Fruit fly (Drosophila melanogaster) whole organism, embryonic: ENCODE results near the gene Pif1B.

ENCODE experiments used
- Awh ChIP-seq: fragments of 200-800 bp; sonication (Bioruptor generic); IDR thresholded peaks from 2 replicates; pipeline ENCODE4, ENCODE4 v1.3.6; 2022; ENCODE audit warnings: missing biosample characterization, missing genetic modification characterization
- Bgb ChIP-seq: fragments of 200-800 bp; sonication (Bioruptor generic); IDR thresholded peaks from 2 replicates; pipeline ENCODE4 v1.3.6; 2022; ENCODE audit warnings: missing biosample characterization, missing genetic modification characterization; ENCODE audit not compliant: partially characterized antibody
- Bteb2 ChIP-seq: fragments of 200-800 bp; sonication (Bioruptor generic); optimal IDR thresholded peaks from 2 replicates; lab custom pipeline; 2016; ENCODE audit warnings: missing biosample characterization, missing genetic modification characterization
- CG11456 ChIP-seq: fragments of 200-800 bp; sonication (Bioruptor generic); IDR thresholded peaks from 3 replicates; pipeline ENCODE4 v1.3.6; 2022; ENCODE audit warnings: missing biosample characterization, missing genetic modification characterization
- CG11695 ChIP-seq: fragments of 200-800 bp; sonication (Bioruptor generic); IDR thresholded peaks from 3 replicates; pipeline ENCODE4 v1.3.6; 2022; ENCODE audit warnings: missing biosample characterization, missing genetic modification characterization
- CG12236 ChIP-seq: fragments of 200-800 bp; sonication (Bioruptor generic); optimal IDR thresholded peaks from 2 replicates; lab custom pipeline; 2016; ENCODE audit warnings: missing biosample characterization, missing genetic modification characterization
- CG12299 ChIP-seq: fragments of 200-800 bp; sonication (Bioruptor generic); optimal IDR thresholded peaks from 2 replicates; lab custom pipeline; 2018; ENCODE audit warnings: missing biosample characterization, mild to moderate bottlenecking, missing genetic modification characterization
- CG12391 ChIP-seq: fragments of 200-800 bp; sonication (Bioruptor generic); optimal IDR thresholded peaks from 3 replicates; lab custom pipeline; 2018; ENCODE audit warnings: missing biosample characterization, mild to moderate bottlenecking, missing genetic modification characterization, moderate library complexity
- CG12744 ChIP-seq: fragments of 200-800 bp; sonication (Bioruptor generic); optimal IDR thresholded peaks from 2 replicates; lab custom pipeline; 2016; ENCODE audit warnings: missing biosample characterization, missing genetic modification characterization
- CG14667 ChIP-seq: fragments of 200-800 bp; sonication (Bioruptor generic); IDR thresholded peaks from 2 replicates; pipeline ENCODE4 v1.3.6; 2022; ENCODE audit warnings: missing biosample characterization, missing genetic modification characterization
- CG15073 ChIP-seq: fragments of 200-800 bp; sonication (Bioruptor generic); optimal IDR thresholded peaks from 2 replicates; lab custom pipeline; 2016; ENCODE audit warnings: missing biosample characterization, missing genetic modification characterization
- CG16779 ChIP-seq: fragments of 200-800 bp; sonication (Bioruptor generic); IDR thresholded peaks from 2 replicates; pipeline ENCODE4 v1.3.6; 2022; ENCODE audit warnings: missing biosample characterization, missing genetic modification characterization
- CG1832 ChIP-seq: fragments of 200-800 bp; sonication (Bioruptor generic); optimal IDR thresholded peaks from 2 replicates; lab custom pipeline; 2017; ENCODE audit warnings: missing biosample characterization, mild to moderate bottlenecking, missing genetic modification characterization, inconsistent platforms
- CG2678 ChIP-seq: fragments of 200-800 bp; sonication (Bioruptor generic); optimal IDR thresholded peaks from 3 replicates; lab custom pipeline; 2019; ENCODE audit warnings: missing biosample characterization, mild to moderate bottlenecking, missing genetic modification characterization, moderate library complexity
- CG34224 ChIP-seq: fragments of 200-800 bp; sonication (Bioruptor generic); IDR thresholded peaks from 3 replicates; pipeline ENCODE4 v1.3.6; 2022; ENCODE audit warnings: missing biosample characterization, missing genetic modification characterization; ENCODE audit not compliant: partially characterized antibody
- CG3726 ChIP-seq: fragments of 200-800 bp; sonication (Bioruptor generic); IDR thresholded peaks from 3 replicates; pipeline ENCODE4, ENCODE4 v1.3.6; 2022; ENCODE audit warnings: missing biosample characterization, missing genetic modification characterization
- CG3995 ChIP-seq: fragments of 200-800 bp; sonication (Bioruptor generic); optimal IDR thresholded peaks from 3 replicates; lab custom pipeline; 2016; ENCODE audit warnings: missing biosample characterization, missing genetic modification characterization
- CG4360 ChIP-seq: fragments of 200-800 bp; sonication (Bioruptor generic); IDR thresholded peaks from 2 replicates; pipeline ENCODE4 v1.3.6; 2022; ENCODE audit warnings: missing biosample characterization, missing genetic modification characterization
- CG5180 ChIP-seq: fragments of 200-800 bp; sonication (Bioruptor generic); optimal IDR thresholded peaks from 3 replicates; lab custom pipeline; 2017; ENCODE audit warnings: missing biosample characterization, missing genetic modification characterization, mild to moderate bottlenecking, moderate library complexity, missing genetic modification reagents
- CG7372 ChIP-seq: fragments of 200-800 bp; sonication (Bioruptor generic); IDR thresholded peaks from 2 replicates; pipeline ENCODE4 v1.3.6; 2022; ENCODE audit warnings: missing biosample characterization, missing genetic modification characterization
- Camta ChIP-seq: fragments of 200-800 bp; sonication (Bioruptor generic); optimal IDR thresholded peaks from 2 replicates; lab custom pipeline; 2016; ENCODE audit warnings: missing biosample characterization, missing genetic modification characterization
- D ChIP-seq, 2 experiments: fragments of 200-800 bp in 1 of 2; fragments of >200 bp in 1 of 2; sonication (Bioruptor generic) in 1 of 2; optimal IDR thresholded peaks; 2 replicates in 1 of 2; 3 replicates in 1 of 2; lab custom pipeline; 2017; ENCODE audit warnings: mild to moderate bottlenecking in 1 of 2, missing biosample characterization in 1 of 2, missing genetic modification characterization in 1 of 2, missing genetic modification reagents in 1 of 2
- D19A ChIP-seq: fragments of 200-800 bp; optimal IDR thresholded peaks from 3 replicates; lab custom pipeline; 2019; ENCODE audit warnings: missing biosample characterization, mild to moderate bottlenecking, missing genetic modification characterization, moderate library complexity
- Dad ChIP-seq: fragments of 200-800 bp; sonication (Bioruptor generic); optimal IDR thresholded peaks from 3 replicates; lab custom pipeline; 2016; ENCODE audit warnings: missing biosample characterization, missing genetic modification characterization
- Dip2 ChIP-seq: fragments of 200-800 bp; sonication (Bioruptor generic); IDR thresholded peaks from 2 replicates; pipeline ENCODE4 v1.3.6; 2022; ENCODE audit warnings: missing biosample characterization, missing genetic modification characterization
- Doc3 ChIP-seq: fragments of 200-800 bp; sonication (Bioruptor generic); IDR thresholded peaks from 3 replicates; pipeline ENCODE4 v1.3.6; 2022; ENCODE audit warnings: missing biosample characterization, missing genetic modification characterization; ENCODE audit not compliant: partially characterized antibody
- Fer2 ChIP-seq: fragments of 200-800 bp; sonication (Bioruptor generic); optimal IDR thresholded peaks from 2 replicates; lab custom pipeline; 2018; ENCODE audit warnings: missing biosample characterization, mild to moderate bottlenecking, missing genetic modification characterization, moderate library complexity
- HLH3B ChIP-seq: fragments of 200-800 bp; sonication (Bioruptor generic); IDR thresholded peaks from 2 replicates; pipeline ENCODE4 v1.3.6; 2022; ENCODE audit warnings: missing biosample characterization, missing genetic modification characterization
- Hmx ChIP-seq: fragments of 200-800 bp; sonication (Bioruptor generic); optimal IDR thresholded peaks from 2 replicates; lab custom pipeline; 2016; ENCODE audit warnings: missing biosample characterization, missing genetic modification characterization
- Hr3 ChIP-seq: fragments of 200-800 bp; sonication (Bioruptor generic); optimal IDR thresholded peaks from 3 replicates; lab custom pipeline; 2016; ENCODE audit warnings: missing biosample characterization, missing genetic modification characterization
- MBD-R2 ChIP-seq: fragments of 200-800 bp; sonication (Bioruptor generic); IDR thresholded peaks from 2 replicates; pipeline ENCODE4 v1.3.6; 2022; ENCODE audit warnings: missing biosample characterization, missing genetic modification characterization
- Nf-YB ChIP-seq: fragments of 200-800 bp; sonication (Bioruptor generic); optimal IDR thresholded peaks from 3 replicates; lab custom pipeline; 2019; ENCODE audit warnings: missing biosample characterization, mild to moderate bottlenecking, missing genetic modification characterization, moderate library complexity
- PHDP ChIP-seq: fragments of 200-800 bp; sonication (Bioruptor generic); optimal IDR thresholded peaks from 3 replicates; lab custom pipeline; 2018; ENCODE audit warnings: missing biosample characterization, mild to moderate bottlenecking, missing genetic modification characterization, moderate library complexity
- ac ChIP-seq: fragments of 200-800 bp; sonication (Bioruptor generic); optimal IDR thresholded peaks from 3 replicates; lab custom pipeline; 2017; ENCODE audit warnings: missing biosample characterization, mild to moderate bottlenecking, missing genetic modification characterization
- ash1 ChIP-seq: fragments of 200-800 bp; sonication (Bioruptor generic); optimal IDR thresholded peaks from 2 replicates; lab custom pipeline; 2018; ENCODE audit warnings: missing biosample characterization, mild to moderate bottlenecking, missing genetic modification characterization
- bbx ChIP-seq: fragments of 200-800 bp; sonication (Bioruptor generic); IDR thresholded peaks from 2 replicates; pipeline ENCODE4 v1.3.6; 2022; ENCODE audit warnings: missing biosample characterization, missing genetic modification characterization; ENCODE audit not compliant: partially characterized antibody
- cas ChIP-seq: fragments of 200-800 bp; sonication (Bioruptor generic); IDR thresholded peaks from 2 replicates; pipeline ENCODE4 v1.3.6; 2022; ENCODE audit warnings: missing biosample characterization, missing genetic modification characterization
- chinmo ChIP-seq: fragments of 200-800 bp; sonication (Bioruptor generic); IDR thresholded peaks from 4 replicates; pipeline ENCODE4 v1.3.6; 2022; ENCODE audit warnings: missing biosample characterization, missing genetic modification characterization; ENCODE audit not compliant: partially characterized antibody
- ewg ChIP-seq: fragments of 200-800 bp; sonication (Bioruptor generic); optimal IDR thresholded peaks from 3 replicates; lab custom pipeline; 2017; ENCODE audit warnings: mild to moderate bottlenecking, missing biosample characterization, missing genetic modification reagents, missing genetic modification characterization
- eyg ChIP-seq: fragments of 200-800 bp; sonication (Bioruptor generic); optimal IDR thresholded peaks from 3 replicates; lab custom pipeline; 2016; ENCODE audit warnings: missing biosample characterization, missing genetic modification characterization
- her ChIP-seq: fragments of 200-800 bp; sonication (Bioruptor generic); optimal IDR thresholded peaks from 2 replicates; lab custom pipeline; 2016; ENCODE audit warnings: missing biosample characterization, missing genetic modification characterization
- jumu ChIP-seq: fragments of 200-800 bp; sonication (Bioruptor generic); optimal IDR thresholded peaks from 3 replicates; lab custom pipeline; 2016; ENCODE audit warnings: missing biosample characterization, missing genetic modification characterization
- lab ChIP-seq: fragments of 200-800 bp; sonication (Bioruptor generic); optimal IDR thresholded peaks from 3 replicates; lab custom pipeline; 2017; ENCODE audit warnings: missing biosample characterization, missing genetic modification characterization, mild to moderate bottlenecking, moderate library complexity, missing genetic modification reagents
- run ChIP-seq: fragments of 200-800 bp; sonication (Bioruptor generic); optimal IDR thresholded peaks from 3 replicates; lab custom pipeline; 2018; ENCODE audit warnings: missing biosample characterization, mild to moderate bottlenecking, missing genetic modification characterization
- tna ChIP-seq: fragments of 200-800 bp; sonication (Bioruptor generic); IDR thresholded peaks from 2 replicates; pipeline ENCODE4 v1.3.6; 2022; ENCODE audit warnings: missing biosample characterization, missing genetic modification characterization; ENCODE audit not compliant: partially characterized antibody
- trem ChIP-seq: fragments of 200-800 bp; optimal IDR thresholded peaks from 3 replicates; lab custom pipeline; 2019; ENCODE audit warnings: missing biosample characterization, mild to moderate bottlenecking, missing genetic modification characterization, moderate library complexity
- tx ChIP-seq: fragments of 200-800 bp; sonication (Bioruptor generic); optimal IDR thresholded peaks from 2 replicates; lab custom pipeline; 2016; ENCODE audit warnings: missing biosample characterization, missing genetic modification characterization
- unpg ChIP-seq: fragments of 200-800 bp; sonication (Bioruptor generic); optimal IDR thresholded peaks from 3 replicates; lab custom pipeline; 2018; ENCODE audit warnings: missing biosample characterization, mild to moderate bottlenecking, missing genetic modification characterization, moderate library complexity
- zf30C ChIP-seq: fragments of 200-800 bp; sonication (Bioruptor generic); optimal IDR thresholded peaks from 3 replicates; lab custom pipeline; 2018; ENCODE audit warnings: missing biosample characterization, mild to moderate bottlenecking, missing genetic modification characterization

Pif1B gene

dm6 chr3R:8846154-8846648 lies 45.2 kb upstream of the Pif1B start (continued):
- TF ChIP-seq zf30C (GFP tag; lab: Kevin White, UChicago) (peak; percentile 40), Dip2 (no peak), CG12744 (GFP tag; lab: Kevin White, UChicago) (peak; percentile 17), Awh (GFP tag; lab: Robert Waterston, UW) (peak; percentile 71; the same call in 1 of the 2 replicates), CG3995 (GFP tag; lab: Kevin White, UChicago) (no peak), CG12236 (peak; percentile 34), Doc3 (no peak), Hmx (GFP tag; lab: Kevin White, UChicago) (no peak), cas (no peak), Nf-YB (GFP tag; lab: Kevin White, UChicago) (peak; percentile 65), PHDP (tag; lab: Kevin White, UChicago) (peak; percentile 51), CG3726 (GFP tag; lab: Robert Waterston, UW) (no peak; the same call in 2 of the 3 replicates), her (GFP tag; lab: Kevin White, UChicago) (peak; percentile 76), CG4360 (GFP tag; lab: Robert Waterston, UW) (0 out of 2 replicates have a peak, but pooled peaks have one; percentile 43), CG11695 (GFP tag; lab: Robert Waterston, UW) (peak; percentile 67; the same call in 2 of the 3 replicates), CG7372 (no peak), Bteb2 (GFP tag; lab: Kevin White, UChicago) (peak; percentile 39), CG5180 (GFP tag; lab: Kevin White, UChicago) (peak; percentile 48), CG15073 (GFP tag; lab: Kevin White, UChicago) (no peak), jumu (peak; percentile 32), D19A (tag; lab: Kevin White, UChicago) (peak; percentile 58), run (peak; percentile 48), CG12299 (tag; lab: Kevin White, UChicago) (peak; percentile 85), eyg (GFP tag; lab: Kevin White, UChicago) (peak; percentile 39), D (optimal IDR thresholded peaks at IDR 0.05; lab: Kevin White, UChicago) (peak; percentile 36), D (GFP tag; optimal IDR thresholded peaks at IDR 0.05; lab: Kevin White, UChicago) (no peak), CG12391 (tag; lab: Kevin White, UChicago) (peak; percentile 28), MBD-R2 (GFP tag; lab: Robert Waterston, UW) (peak; percentile 45; the same call in 1 of the 2 replicates), CG16779 (GFP tag; lab: Robert Waterston, UW) (peak; percentile 66; the same call in 1 of the 2 replicates), CG34224 (GFP tag; lab: Robert Waterston, UW) (peak; percentile 73; the same call in 2 of the 3 replicates), bbx (GFP tag; lab: Robert Waterston, UW) (peak; percentile 76), tna (GFP tag; lab: Robert Waterston, UW) (peak; percentile 55; the same call in 1 of the 2 replicates), Dad (GFP tag; lab: Kevin White, UChicago) (no peak), HLH3B (GFP tag; lab: Robert Waterston, UW) (peak; percentile 57; the same call in 1 of the 2 replicates), unpg (peak; percentile 58), CG1832 (GFP tag; lab: Kevin White, UChicago) (no peak), chinmo (GFP tag; lab: Robert Waterston, UW) (peak; percentile 95), trem (tag; lab: Kevin White, UChicago) (peak; percentile 47), Fer2 (tag; lab: Kevin White, UChicago) (no peak), ac (GFP tag; lab: Kevin White, UChicago) (peak; percentile 12), Hr3 (no peak), CG14667 (GFP tag; lab: Robert Waterston, UW) (no peak), tx (GFP tag; lab: Kevin White, UChicago) (no peak), CG11456 (GFP tag; lab: Robert Waterston, UW) (no peak), Camta (GFP tag; lab: Kevin White, UChicago) (peak; percentile 50), ewg (GFP tag; lab: Kevin White, UChicago) (peak; percentile 62), ash1 (GFP tag; lab: Kevin White, UChicago) (peak; percentile 89), lab (GFP tag; lab: Kevin White, UChicago) (peak; percentile 84), Bgb (GFP tag; lab: Robert Waterston, UW) (peak; percentile 71), CG2678 (peak; percentile 63)
